Fruit fly (Drosophila melanogaster): Measurements from ENCODE around the gene Gale.

Gale gene

DNA sequence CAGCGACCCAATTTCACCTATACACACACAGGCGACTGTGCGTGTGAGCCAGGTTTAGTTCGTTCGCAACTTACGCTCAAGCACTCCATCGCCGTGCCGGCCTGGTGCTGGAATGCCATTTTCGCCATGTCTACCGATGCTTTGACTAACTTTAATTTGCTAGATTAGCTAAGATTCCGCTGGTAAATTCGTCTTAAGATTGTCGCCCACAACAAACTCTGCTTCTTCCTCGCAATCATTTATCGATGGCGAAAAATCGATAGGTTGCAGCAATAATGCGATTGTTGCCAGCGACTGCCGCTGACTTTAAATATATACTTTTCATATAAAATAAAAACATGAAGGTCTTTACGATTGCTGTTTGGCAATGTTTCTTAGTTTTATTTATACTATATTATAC, 4.3 kb downstream of the Gale start, which contains the start of gene CG3402:
Gene CG3402, minus strand, starts transcription at position 245 of the 400 bp plus-strand sequence.
- TF ChIP-seq pan (optimal IDR thresholded peaks at IDR 0.05) (no peak), usp (GFP tag; optimal IDR thresholded peaks at IDR 0.05) (no peak), Dll (optimal IDR thresholded peaks at IDR 0.05) (no peak), CG8478 (optimal IDR thresholded peaks at IDR 0.05) (no peak), psq (optimal IDR thresholded peaks at IDR 0.05) (no peak), EcR (GFP tag; optimal IDR thresholded peaks at IDR 0.05) (no peak)

DNA sequence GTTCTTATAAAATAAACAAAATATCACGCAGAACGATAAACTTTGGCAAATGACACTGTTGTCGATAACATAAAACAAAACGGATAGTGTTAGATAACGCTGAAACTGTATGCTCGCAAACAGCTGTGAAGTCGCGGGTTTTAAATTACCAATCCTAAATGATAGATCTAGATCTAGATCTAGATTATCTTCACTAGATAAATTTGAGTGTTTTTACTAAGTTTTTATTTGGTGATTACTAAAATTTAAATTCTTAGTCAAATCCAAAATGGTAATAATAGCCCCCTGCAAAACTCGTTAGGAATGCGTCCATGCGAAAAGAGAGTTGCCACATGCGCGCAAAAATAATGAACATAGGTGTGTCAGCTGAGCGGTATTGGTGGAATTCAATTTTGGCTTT, 5.7 kb downstream of the Gale start, which contains the start of the genes MED30 and Rev1:
Gene MED30, minus strand, starts transcription at position 71 of the 400 bp plus-strand sequence.
Gene Rev1, plus strand, starts transcription at position 345 of the 400 bp plus-strand sequence.
- TF ChIP-seq usp (GFP tag; optimal IDR thresholded peaks at IDR 0.05) (no peak), Dll (optimal IDR thresholded peaks at IDR 0.05) (no peak)

- TF ChIP-seq Dll (optimal IDR thresholded peaks at IDR 0.05) (no peak), EcR (GFP tag; optimal IDR thresholded peaks at IDR 0.05) (no peak), CG8478 (optimal IDR thresholded peaks at IDR 0.05) (no peak)
These were observed 9.9 kb downstream of the Gale start for dm6 chr3L:658279-658678.

- TF ChIP-seq usp (GFP tag; optimal IDR thresholded peaks at IDR 0.05) = no peak
- no peak for TF ChIP-seq pan (optimal IDR thresholded peaks at IDR 0.05)
- TF ChIP-seq psq (optimal IDR thresholded peaks at IDR 0.05) = no peak
- no peak for TF ChIP-seq EcR (GFP tag; optimal IDR thresholded peaks at IDR 0.05)
- no peak for TF ChIP-seq CG8478 (optimal IDR thresholded peaks at IDR 0.05)
- no peak for TF ChIP-seq Dll (optimal IDR thresholded peaks at IDR 0.05)
These were observed 12.1 kb downstream of the Gale start for dm6 chr3L:660314-661075.

DNA sequence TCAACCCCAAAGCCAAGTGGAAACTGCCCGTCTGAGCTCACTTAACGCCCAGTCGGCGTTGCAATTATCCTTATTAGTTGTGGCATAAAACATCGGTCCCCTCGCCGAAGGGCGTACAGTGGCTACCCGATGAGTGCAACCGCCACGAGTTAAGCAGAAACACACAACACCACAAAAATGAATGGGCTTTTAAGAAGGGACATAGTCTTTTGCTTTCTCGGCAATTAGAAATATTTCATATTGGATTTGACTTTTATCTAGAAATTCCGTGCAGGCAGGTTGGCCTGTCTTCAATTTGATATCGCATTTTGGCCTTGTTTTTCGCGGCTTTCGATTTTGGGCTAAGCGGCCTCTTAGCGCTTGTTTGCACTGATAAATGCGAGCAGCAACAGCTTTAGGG, 15.5 kb downstream of the Gale start:
- TF ChIP-seq pan (optimal IDR thresholded peaks at IDR 0.05) (no peak), usp (GFP tag; optimal IDR thresholded peaks at IDR 0.05) (no peak), psq (optimal IDR thresholded peaks at IDR 0.05) (no peak), EcR (GFP tag; optimal IDR thresholded peaks at IDR 0.05) (no peak), CG8478 (optimal IDR thresholded peaks at IDR 0.05) (no peak), Dll (optimal IDR thresholded peaks at IDR 0.05) (no peak)

DNA sequence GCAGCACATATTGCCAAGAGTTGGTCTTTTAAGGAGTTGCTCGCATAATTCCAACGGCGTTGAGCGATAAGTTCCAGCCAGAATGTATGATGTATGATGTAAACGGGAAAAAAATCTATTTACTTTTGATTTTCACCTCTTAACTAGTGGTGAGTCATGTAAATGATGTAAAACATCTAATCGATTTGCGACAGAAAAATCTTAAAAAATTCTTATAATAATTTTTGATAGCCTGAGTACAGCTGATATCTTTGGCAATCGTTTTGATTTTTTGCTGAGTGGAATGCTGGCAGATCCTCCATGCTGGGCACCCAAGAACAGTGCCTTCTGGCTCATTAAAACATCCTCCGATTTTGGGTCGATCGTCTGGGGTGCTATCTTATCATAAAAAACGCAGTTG, 18.2 kb downstream of the Gale start:
- TF ChIP-seq pan (optimal IDR thresholded peaks at IDR 0.05) (no peak), usp (GFP tag; optimal IDR thresholded peaks at IDR 0.05) (no peak), psq (optimal IDR thresholded peaks at IDR 0.05) (no peak), Dll (optimal IDR thresholded peaks at IDR 0.05) (no peak), CG8478 (optimal IDR thresholded peaks at IDR 0.05) (no peak), EcR (GFP tag; optimal IDR thresholded peaks at IDR 0.05) (no peak)

dm6 chr3L:673324-673723, 25.0 kb downstream of the Gale start:
- TF ChIP-seq pan (optimal IDR thresholded peaks at IDR 0.05) = no peak

DNA sequence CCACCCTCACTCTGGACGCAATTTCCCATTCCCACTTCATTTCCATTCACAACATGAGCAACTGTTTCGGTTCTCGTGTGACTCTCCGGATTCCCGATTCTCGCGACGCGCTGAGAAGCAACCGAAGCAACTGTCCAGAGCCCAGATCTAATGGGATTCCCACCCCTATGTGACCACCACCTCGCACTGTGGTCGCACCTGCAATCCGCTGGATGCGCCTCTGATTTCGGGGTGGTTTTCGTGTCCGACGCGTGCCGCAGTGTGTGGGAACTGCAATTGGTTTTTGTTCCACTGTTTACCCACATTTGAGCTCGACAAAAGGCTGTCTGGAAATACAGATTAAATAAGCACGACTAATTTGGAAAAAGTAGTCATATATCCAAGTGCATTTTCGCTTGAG, 27.5 kb downstream of the Gale start:
- TF ChIP-seq psq (optimal IDR thresholded peaks at IDR 0.05) (no peak), pan (optimal IDR thresholded peaks at IDR 0.05) (no peak), CG8478 (optimal IDR thresholded peaks at IDR 0.05) (no peak), usp (GFP tag; optimal IDR thresholded peaks at IDR 0.05) (no peak), EcR (GFP tag; optimal IDR thresholded peaks at IDR 0.05) (no peak), Dll (optimal IDR thresholded peaks at IDR 0.05) (no peak)

dm6 chr3L:680258-680657, 31.9 kb downstream of the Gale start, which contains the start of gene CG17129:
Gene CG17129, minus strand, starts transcription at chr3L:680326.
- TF ChIP-seq CG8478 (optimal IDR thresholded peaks at IDR 0.05) (no peak), pan (optimal IDR thresholded peaks at IDR 0.05) (no peak), psq (optimal IDR thresholded peaks at IDR 0.05) (no peak), EcR (GFP tag; optimal IDR thresholded peaks at IDR 0.05) (no peak), Dll (optimal IDR thresholded peaks at IDR 0.05) (no peak), usp (GFP tag; optimal IDR thresholded peaks at IDR 0.05) (no peak)

DNA sequence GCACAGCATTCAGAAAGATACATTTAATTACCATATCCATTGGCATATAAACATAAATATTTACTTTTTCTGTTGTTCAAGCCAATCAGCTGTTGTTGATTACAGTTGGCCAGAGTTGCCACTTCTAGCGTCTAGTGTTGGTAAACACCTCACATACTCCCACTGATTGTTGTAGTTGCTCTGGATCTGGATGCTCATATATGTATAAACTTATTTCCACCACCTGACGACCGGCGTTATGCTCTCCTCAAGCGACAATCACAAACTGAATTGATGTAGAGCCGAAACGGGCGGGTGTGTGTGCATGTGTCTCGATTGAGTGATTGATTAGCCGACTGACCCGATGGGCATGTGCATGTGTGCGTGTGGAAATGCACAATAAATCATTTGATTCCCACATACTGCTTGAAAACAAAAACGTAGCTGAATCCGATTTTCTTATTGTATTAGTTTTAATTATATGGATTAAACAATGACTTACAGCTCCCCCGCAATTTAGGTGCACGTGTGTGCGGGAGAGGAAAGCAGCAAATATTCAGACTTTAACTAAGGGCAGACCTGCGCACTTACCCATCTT, 33.5 kb downstream of the Gale start:
- TF ChIP-seq Dll (optimal IDR thresholded peaks at IDR 0.05) = no peak
- TF ChIP-seq psq (optimal IDR thresholded peaks at IDR 0.05) = no peak
- TF ChIP-seq usp (GFP tag; optimal IDR thresholded peaks at IDR 0.05) = no peak
- no peak for TF ChIP-seq pan (optimal IDR thresholded peaks at IDR 0.05)
- TF ChIP-seq CG8478 (optimal IDR thresholded peaks at IDR 0.05) = no peak

dm6 chr3L:682420-682882, 34.1 kb downstream of the Gale start, which contains the start of gene CG3386:
Gene CG3386, minus strand, starts transcription at chr3L:682470.
- TF ChIP-seq pan (optimal IDR thresholded peaks at IDR 0.05) = no peak
- no peak for TF ChIP-seq usp (GFP tag; optimal IDR thresholded peaks at IDR 0.05)
- TF ChIP-seq EcR (GFP tag; optimal IDR thresholded peaks at IDR 0.05) = no peak

DNA sequence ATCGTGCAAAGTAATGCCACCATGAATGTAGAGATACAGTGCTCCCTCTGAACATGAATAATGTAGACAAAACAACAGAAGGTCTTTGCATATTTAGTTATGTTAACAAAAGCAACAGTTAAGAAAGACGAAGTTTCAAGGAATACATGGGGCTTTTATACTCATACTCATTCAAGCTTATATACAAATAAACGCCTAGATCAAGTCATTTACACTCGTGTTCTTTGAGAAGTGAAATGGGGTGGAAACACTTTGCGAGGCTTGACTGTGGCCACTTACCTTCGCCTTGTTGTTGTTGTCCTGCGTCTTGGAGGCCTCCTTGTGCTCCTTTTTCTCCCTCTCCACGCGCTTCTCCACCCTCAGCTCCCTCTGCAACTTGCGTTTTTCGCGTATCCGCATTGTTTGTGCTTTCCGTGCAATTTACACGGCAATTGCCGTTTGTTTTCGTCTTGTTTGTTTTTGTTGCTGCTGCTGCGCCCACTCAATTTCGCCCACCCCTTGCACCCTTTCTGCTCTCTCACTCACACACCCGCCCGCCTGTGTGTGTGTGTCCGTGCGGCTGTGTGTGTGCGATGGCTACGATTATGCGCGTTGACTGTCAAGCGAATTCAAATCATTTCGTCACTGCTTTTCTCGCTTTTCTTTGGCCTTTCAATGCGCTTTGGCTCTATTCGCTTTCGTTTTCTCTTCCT, 36.5 kb downstream of the Gale start:
- TF ChIP-seq Dll (optimal IDR thresholded peaks at IDR 0.05) (no peak), EcR (GFP tag; optimal IDR thresholded peaks at IDR 0.05) (no peak), usp (GFP tag; optimal IDR thresholded peaks at IDR 0.05) (no peak), pan (optimal IDR thresholded peaks at IDR 0.05) (no peak), psq (optimal IDR thresholded peaks at IDR 0.05) (no peak), CG8478 (optimal IDR thresholded peaks at IDR 0.05) (no peak)

Measured in whole organism.